Worm (Caenorhabditis elegans) whole organism, midembryonic: ENCODE results near the gene psme-3.

Experiments
- flt-1 ChIP-seq: fragments of 200-800 bp; sonication (Bioruptor generic); IDR thresholded peaks from 2 replicates; pipeline ENCODE4 v1.3.6; 2022; ENCODE audit warnings: missing genetic modification characterization, missing compliant biosample characterization
- med-1 ChIP-seq: sonication (generic microtip); optimal IDR thresholded peaks from 2 replicates; lab custom pipeline; 2017; ENCODE audit warnings: missing genetic modification characterization, mild to moderate bottlenecking, missing compliant biosample characterization, antibody characterized with exemption, missing genetic modification reagents; ENCODE audit not compliant: insufficient read depth
- tab-1 ChIP-seq: fragments of 200-800 bp; sonication (Bioruptor generic); IDR thresholded peaks from 2 replicates; pipeline ENCODE4 v1.3.6; 2022; ENCODE audit warnings: missing genetic modification characterization, missing compliant biosample characterization
- ztf-23 ChIP-seq: fragments of 200-800 bp; sonication (Bioruptor generic); IDR thresholded peaks from 2 replicates; pipeline ENCODE4 v1.3.6; 2022; ENCODE audit warnings: missing genetic modification reagents, missing genetic modification characterization, missing compliant biosample characterization

DNA sequence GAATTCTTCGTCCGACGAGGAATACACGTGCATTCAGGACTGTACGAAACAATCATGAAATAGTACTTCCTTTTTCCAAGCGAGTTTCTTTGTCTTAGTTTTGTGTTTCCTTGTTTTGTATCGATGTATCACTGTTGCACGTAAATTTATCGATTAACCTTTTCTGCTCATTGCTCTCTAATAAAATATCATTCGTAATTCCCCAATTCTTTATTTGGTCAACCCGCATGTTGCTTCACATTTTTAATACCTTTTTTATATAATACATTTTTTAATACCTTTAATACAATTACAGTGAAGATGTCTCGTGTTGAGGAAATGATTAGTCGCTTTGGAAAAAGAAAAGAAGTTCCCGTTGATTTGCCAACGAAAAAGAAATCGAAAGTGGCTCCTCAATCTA lies 39.9 kb downstream of the psme-3 start, which contains the start of gene Y66D12A.1:
- TF ChIP-seq flt-1 (GFP tag; lab: Robert Waterston, UW): no peak
- TF ChIP-seq tab-1 (GFP tag; lab: Robert Waterston, UW): no peak
- no peak for TF ChIP-seq med-1 (GFP tag; lab: Kevin White, UChicago)
- TF ChIP-seq ztf-23 (GFP tag; lab: Robert Waterston, UW): no peak
